Fruit fly (Drosophila melanogaster) whole organism, wandering third instar larva: ENCODE results near the gene CG1896.

Experiments
- Abd-B ChIP-seq: fragments of >200 bp; optimal IDR thresholded peaks from 2 replicates; lab custom pipeline; 2017; ENCODE audit warnings: missing biosample characterization, missing genetic modification characterization
- Dif ChIP-seq: fragments of 200-275, 200-300 bp; sonication (Bioruptor generic); optimal IDR thresholded peaks from 2 replicates; lab custom pipeline; 2018; ENCODE audit warnings: missing biosample characterization, missing genetic modification characterization; ENCODE audit not compliant: partially characterized antibody
- GATAd ChIP-seq: sonication (Bioruptor generic); optimal IDR thresholded peaks from 2 replicates; lab custom pipeline; 2016; ENCODE audit warnings: missing biosample characterization, missing genetic modification characterization
- Hnf4 ChIP-seq: fragments of 200-800 bp; sonication (Bioruptor generic); optimal IDR thresholded peaks from 2 replicates; lab custom pipeline; 2016; ENCODE audit warnings: missing biosample characterization, mild to moderate bottlenecking, missing genetic modification characterization
- Vsx2 ChIP-seq: fragments of 200-300, 225-300 bp; sonication (Bioruptor generic); optimal IDR thresholded peaks from 2 replicates; lab custom pipeline; 2018; ENCODE audit warnings: missing biosample characterization, missing genetic modification characterization; ENCODE audit not compliant: partially characterized antibody
- brk ChIP-seq: fragments of 200-800 bp; sonication (Bioruptor generic); optimal IDR thresholded peaks from 2 replicates; lab custom pipeline; 2016; ENCODE audit warnings: missing biosample characterization, mild to moderate bottlenecking, missing genetic modification characterization
- ey ChIP-seq: fragments of 200-800 bp; sonication (Bioruptor generic); optimal IDR thresholded peaks from 2 replicates; lab custom pipeline; 2016; ENCODE audit warnings: missing biosample characterization, missing genetic modification characterization
- h ChIP-seq: fragments of 200-800 bp; sonication (Bioruptor generic); optimal IDR thresholded peaks from 3 replicates; lab custom pipeline; 2016; ENCODE audit warnings: missing biosample characterization, mild to moderate bottlenecking, missing genetic modification characterization
- jim ChIP-seq: fragments of 175-275, 200-325 bp; sonication (Bioruptor generic); optimal IDR thresholded peaks from 2 replicates; lab custom pipeline; 2016; ENCODE audit warnings: missing biosample characterization, mild to moderate bottlenecking, missing genetic modification characterization
- pan ChIP-seq: fragments of >200 bp; optimal IDR thresholded peaks from 2 replicates; lab custom pipeline; 2017
- sv ChIP-seq: fragments of 200-800 bp; sonication (Bioruptor generic); optimal IDR thresholded peaks from 3 replicates; lab custom pipeline; 2016; ENCODE audit warnings: missing biosample characterization, missing genetic modification characterization
- usp ChIP-seq: fragments of >200 bp; optimal IDR thresholded peaks from 2 replicates; lab custom pipeline; 2017; ENCODE audit warnings: missing biosample characterization, missing genetic modification characterization

dm6 chr3R:31739067-31739786 is 4.9 kb upstream of the CG1896 start:
- TF ChIP-seq pan (lab: Kevin White, UChicago) (no peak), sv (GFP tag; lab: Kevin White, UChicago) (no peak), usp (no peak), brk (GFP tag; lab: Kevin White, UChicago) (no peak), h (GFP tag; lab: Kevin White, UChicago) (no peak), Dif (GFP tag; lab: Kevin White, UChicago) (no peak), jim (GFP tag; lab: Kevin White, UChicago) (no peak), Hnf4 (GFP tag; lab: Kevin White, UChicago) (no peak), ey (GFP tag; lab: Kevin White, UChicago) (no peak), GATAd (no peak), Abd-B (GFP tag; lab: Kevin White, UChicago) (no peak), Vsx2 (GFP tag; lab: Kevin White, UChicago) (no peak)
